Worm (Caenorhabditis elegans) whole organism, L4 larva: Measurements from ENCODE around the gene tin-10.

Source experiments
- ama-1 ChIP-seq: fragments of 150-350 bp; optimal IDR thresholded peaks from 2 replicates; lab custom pipeline; 2014; ENCODE audit warnings: inconsistent platforms, mixed read lengths
- daf-12 ChIP-seq: fragments of 150-350 bp; optimal IDR thresholded peaks from 2 replicates; lab custom pipeline; 2014; ENCODE audit warnings: missing biosample characterization, missing genetic modification reagents, missing genetic modification characterization
- nhr-11 ChIP-seq: fragments of 150-350 bp; optimal IDR thresholded peaks from 2 replicates; lab custom pipeline; 2014; ENCODE audit warnings: missing biosample characterization, missing genetic modification characterization
- nhr-28 ChIP-seq: fragments of 150-350 bp; optimal IDR thresholded peaks from 2 replicates; lab custom pipeline; 2014; ENCODE audit warnings: missing biosample characterization, missing genetic modification characterization
- pha-4 ChIP-seq, 2 experiments: fragments of 150-350 bp in 1 of 2; fragments of 200-800 bp in 1 of 2; sonication (Bioruptor generic) in 1 of 2; IDR thresholded peaks in 1 of 2; optimal IDR thresholded peaks in 1 of 2; 2 replicates each; pipeline versions ENCODE4 v1.3.6 to Lab custom; 2014 to 2022; ENCODE audit warnings: missing genetic modification characterization in 2 of 2, missing genetic modification reagents in 2 of 2, missing biosample characterization in 1 of 2, missing compliant biosample characterization in 1 of 2
- unc-130 ChIP-seq: sonication (generic microtip); optimal IDR thresholded peaks from 2 replicates; lab custom pipeline; 2016; ENCODE audit warnings: missing genetic modification reagents, missing genetic modification characterization, missing compliant biosample characterization

DNA sequence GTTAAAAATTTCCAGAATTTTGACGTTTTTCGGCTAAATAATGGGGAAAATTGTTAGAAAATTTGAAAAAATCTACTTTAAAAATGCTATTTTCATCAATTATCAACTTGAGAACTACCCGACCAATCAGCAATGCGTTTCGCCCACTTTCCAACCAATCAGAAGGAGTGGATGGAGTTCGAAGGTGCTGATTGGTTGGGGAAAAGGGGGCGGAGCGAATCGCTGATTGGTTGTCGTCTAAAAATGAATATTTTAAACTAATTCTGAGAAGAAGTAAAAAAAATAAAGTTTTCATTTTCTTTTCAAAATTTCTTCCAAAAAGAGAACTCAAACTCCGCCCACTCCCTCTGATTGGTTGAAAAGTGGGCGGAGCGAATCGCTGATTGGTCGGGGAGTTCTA lies 12.4 kb downstream of the tin-10 start:
- TF ChIP-seq nhr-28 (tag; lab: Kevin White, UChicago) (no peak), ama-1 (lab: Kevin White, UChicago) (no peak), daf-12 (tag; lab: Kevin White, UChicago) (no peak), unc-130 (GFP tag; lab: Kevin White, UChicago) (no peak), pha-4 (GFP tag; IDR thresholded peaks at IDR 0.05; lab: Robert Waterston, UW) (no peak), pha-4 (tag; optimal IDR thresholded peaks at IDR 0.05; lab: Kevin White, UChicago) (no peak), nhr-11 (tag; lab: Kevin White, UChicago) (no peak)
